Fruit fly (Drosophila melanogaster): Measurements from ENCODE around the gene CG3604.

Gene CG3604

DNA sequence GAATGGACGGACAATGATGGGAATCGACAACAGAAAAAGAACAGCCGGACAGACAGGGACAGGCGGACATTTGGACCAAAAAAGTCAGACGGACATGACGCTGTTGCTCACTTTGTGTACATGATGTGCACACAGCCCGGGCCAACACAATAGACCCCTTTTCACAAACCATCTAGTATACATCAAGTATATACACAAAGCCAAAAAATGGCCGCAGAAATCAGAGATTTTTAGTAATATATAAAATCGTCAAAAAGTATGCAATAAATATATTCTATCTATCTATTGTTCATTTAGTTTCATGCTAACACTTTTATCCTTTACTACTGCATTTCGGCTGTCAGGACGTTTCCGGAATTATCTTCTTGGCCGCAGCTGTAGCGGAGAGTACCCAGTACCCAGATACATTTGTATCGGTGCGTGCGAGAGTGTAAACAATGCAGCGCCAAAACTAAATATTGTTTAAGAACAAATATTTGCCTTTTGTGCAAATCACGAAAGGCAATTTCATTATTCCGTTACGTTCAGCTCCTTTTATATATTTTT lies 21.8 kb upstream of the CG3604 start (continued):
- TF ChIP-seq Met (GFP tag; optimal IDR thresholded peaks at IDR 0.05) (peak; percentile 22), CG8632 (GFP tag; optimal IDR thresholded peaks at IDR 0.05) (peak; percentile 42), Lpt (GFP tag; optimal IDR thresholded peaks at IDR 0.05) (no peak), acj6 (GFP tag; optimal IDR thresholded peaks at IDR 0.05) (peak; percentile 39), CG6808 (GFP tag; optimal IDR thresholded peaks at IDR 0.05) (peak; percentile 59), topi (GFP tag; optimal IDR thresholded peaks at IDR 0.05) (no peak)

- TF ChIP-seq Met (GFP tag; optimal IDR thresholded peaks at IDR 0.05) (no peak), acj6 (GFP tag; optimal IDR thresholded peaks at IDR 0.05) (no peak), achi (GFP tag; optimal IDR thresholded peaks at IDR 0.05) (peak; percentile 11)
These were observed 20.1 kb upstream of the CG3604 start, which contains the start of the genes lectin-24A and Shaw for dm6 chr2L:3717673-3718235. Gene lectin-24A (minus strand): TSS chr2L:3717773. Gene Shaw (plus strand): TSS chr2L:3718185.

dm6 chr2L:3713545-3714156 lies 16.0 kb upstream of the CG3604 start:
- TF ChIP-seq fkh (GFP tag; optimal IDR thresholded peaks at IDR 0.05), result peak; percentile 14
- TF ChIP-seq CG8632 (GFP tag; optimal IDR thresholded peaks at IDR 0.05), result no peak
- peak; percentile 33 for TF ChIP-seq vri (GFP tag; optimal IDR thresholded peaks at IDR 0.05)
- peak; percentile 44; the same call in 1 of the 3 replicates for TF ChIP-seq eg (GFP tag; IDR thresholded peaks at IDR 0.05)
- peak; percentile 62 for TF ChIP-seq Eip78C (GFP tag)
- TF ChIP-seq Met (GFP tag; optimal IDR thresholded peaks at IDR 0.05), result peak; percentile 5
- no peak for TF ChIP-seq CG32006 (GFP tag; optimal IDR thresholded peaks at IDR 0.05)
- peak; percentile 4 for TF ChIP-seq Hr4 (GFP tag; optimal IDR thresholded peaks at IDR 0.05)
- peak; percentile 9 for TF ChIP-seq svp (GFP tag)
- TF ChIP-seq achi (GFP tag; optimal IDR thresholded peaks at IDR 0.05), result no peak
- no peak for TF ChIP-seq lz (GFP tag; optimal IDR thresholded peaks at IDR 0.05)

- peak; percentile 32 for TF ChIP-seq Smox (GFP tag; optimal IDR thresholded peaks at IDR 0.05)
- peak; percentile 46 for TF ChIP-seq dsx (GFP tag; optimal IDR thresholded peaks at IDR 0.05; ENCODE audit: poor library complexity, severe bottlenecking)
- no peak for TF ChIP-seq CG6163 (GFP tag; IDR thresholded peaks at IDR 0.05)
- TF ChIP-seq Hr4 (GFP tag; optimal IDR thresholded peaks at IDR 0.05), result peak; percentile 64
- TF ChIP-seq net (GFP tag; optimal IDR thresholded peaks at IDR 0.05), result no peak
- TF ChIP-seq CG11294 (GFP tag; IDR thresholded peaks at IDR 0.05), result no peak
- TF ChIP-seq Met (GFP tag; optimal IDR thresholded peaks at IDR 0.05), result peak; percentile 43
- peak; percentile 18 for TF ChIP-seq topi (GFP tag; optimal IDR thresholded peaks at IDR 0.05)
- TF ChIP-seq achi (GFP tag; optimal IDR thresholded peaks at IDR 0.05), result peak; percentile 41
- TF ChIP-seq acj6 (GFP tag; optimal IDR thresholded peaks at IDR 0.05), result no peak
- TF ChIP-seq CG3919 (GFP tag; optimal IDR thresholded peaks at IDR 0.05), result peak; percentile 21
- TF ChIP-seq Blimp-1 (GFP tag; optimal IDR thresholded peaks at IDR 0.05), result no peak
- peak; percentile 41 for TF ChIP-seq Hr39 (GFP tag; optimal IDR thresholded peaks at IDR 0.05)
- TF ChIP-seq lz (GFP tag; optimal IDR thresholded peaks at IDR 0.05), result peak; percentile 11
- peak; percentile 40 for TF ChIP-seq pdm3 (GFP tag; optimal IDR thresholded peaks at IDR 0.05)
- no peak for TF ChIP-seq salr (GFP tag; optimal IDR thresholded peaks at IDR 0.05)
- TF ChIP-seq CG10669 (GFP tag; optimal IDR thresholded peaks at IDR 0.05), result no peak
- peak; percentile 25 for TF ChIP-seq Sox14 (GFP tag; optimal IDR thresholded peaks at IDR 0.05)
- peak; percentile 7 for TF ChIP-seq esn (GFP tag; optimal IDR thresholded peaks at IDR 0.05)
- TF ChIP-seq svp (GFP tag), result peak; percentile 74
- TF ChIP-seq Eip78C (GFP tag), result peak; percentile 22
- peak; percentile 0 for TF ChIP-seq Eip75B (GFP tag; optimal IDR thresholded peaks at IDR 0.05)
- peak; percentile 11 for TF ChIP-seq OdsH (GFP tag; optimal IDR thresholded peaks at IDR 0.05)
These were observed 15.3 kb upstream of the CG3604 start, which contains the start of the genes CG31955 and CG2818 for dm6 chr2L:3712949-3713416. Gene CG31955 (minus strand): TSS chr2L:3713105. Gene CG2818 (plus strand): TSS chr2L:3713360.

dm6 chr2L:3711665-3712064 lies 14.0 kb upstream of the CG3604 start, which contains the start of gene cutlet:
Gene cutlet (minus strand): TSS chr2L:3711748.
- TF ChIP-seq cyc (GFP tag; optimal IDR thresholded peaks at IDR 0.05), result no peak
- TF ChIP-seq acj6 (GFP tag; optimal IDR thresholded peaks at IDR 0.05), result no peak
- peak; percentile 54 for TF ChIP-seq Eip78C (GFP tag)
- peak; percentile 36 for TF ChIP-seq achi (GFP tag; optimal IDR thresholded peaks at IDR 0.05)
- TF ChIP-seq fkh (GFP tag; optimal IDR thresholded peaks at IDR 0.05), result peak; percentile 93
- no peak for TF ChIP-seq CG4318 (GFP tag; optimal IDR thresholded peaks at IDR 0.05)
- TF ChIP-seq CG31627 (GFP tag; optimal IDR thresholded peaks at IDR 0.05), result no peak
- TF ChIP-seq Smox (GFP tag; optimal IDR thresholded peaks at IDR 0.05), result peak; percentile 16
- TF ChIP-seq svp (GFP tag), result peak; percentile 63
